Worm (Caenorhabditis elegans) whole organism, early embryonic: ENCODE data around the gene poml-1.

Experiments
- F13C5.2 ChIP-seq: sonication (generic microtip); optimal IDR thresholded peaks from 2 replicates; lab custom pipeline; 2017; ENCODE audit warnings: mild to moderate bottlenecking, missing genetic modification characterization, inconsistent platforms, missing compliant biosample characterization
- aly-1 ChIP-seq: sonication (generic microtip); optimal IDR thresholded peaks from 2 replicates; lab custom pipeline; 2016; ENCODE audit warnings: missing genetic modification characterization, missing compliant biosample characterization
- ama-1 ChIP-seq: fragments of 150-350 bp; optimal IDR thresholded peaks from 2 replicates; lab custom pipeline; 2014
- ceh-36 ChIP-seq: sonication (generic microtip); optimal IDR thresholded peaks from 2 replicates; lab custom pipeline; 2016; ENCODE audit warnings: missing genetic modification characterization, inconsistent platforms, missing compliant biosample characterization
- flt-1 ChIP-seq: fragments of 200-800 bp; sonication (Bioruptor generic); IDR thresholded peaks from 2 replicates; pipeline ENCODE4 v1.3.6; 2022; ENCODE audit warnings: missing genetic modification characterization, missing compliant biosample characterization
- hmbx-1 ChIP-seq: sonication (generic microtip); optimal IDR thresholded peaks from 2 replicates; lab custom pipeline; 2016; ENCODE audit warnings: mild to moderate bottlenecking, missing genetic modification characterization, missing compliant biosample characterization
- hmg-4 ChIP-seq: fragments of 200-800 bp; sonication (Bioruptor generic); optimal IDR thresholded peaks from 2 replicates; lab custom pipeline; 2018; ENCODE audit warnings: mild to moderate bottlenecking, missing genetic modification characterization, missing compliant biosample characterization
- hnd-1 ChIP-seq: sonication (generic microtip); optimal IDR thresholded peaks from 2 replicates; lab custom pipeline; 2016; ENCODE audit warnings: missing genetic modification characterization, missing compliant biosample characterization
- scrt-1 ChIP-seq: fragments of 200-800 bp; sonication (Bioruptor generic); IDR thresholded peaks from 2 replicates; pipeline ENCODE4 v1.3.6; 2022; ENCODE audit warnings: missing genetic modification characterization, missing compliant biosample characterization
- sea-1 ChIP-seq: fragments of 200-800 bp; sonication (Bioruptor generic); conservative IDR thresholded peaks from 2 replicates; pipeline ENCODE4 v1.3.6; 2022; ENCODE audit warnings: missing genetic modification characterization, missing compliant biosample characterization
- tbx-11 ChIP-seq: fragments of 200-800 bp; sonication (Bioruptor generic); IDR thresholded peaks from 2 replicates; pipeline ENCODE4 v1.3.6; 2022; ENCODE audit warnings: missing genetic modification characterization, missing compliant biosample characterization
- tbx-37 ChIP-seq: fragments of 200-800 bp; sonication (Bioruptor generic); conservative IDR thresholded peaks from 2 replicates; pipeline ENCODE4 v1.3.6; 2022; ENCODE audit warnings: missing genetic modification reagents, missing genetic modification characterization, missing compliant biosample characterization

- TF ChIP-seq aly-1 (tag; lab: Kevin White, UChicago) (peak; percentile 30), tbx-37 (no peak), ceh-36 (tag; lab: Kevin White, UChicago) (no peak), ama-1 (no peak), sea-1 (no peak), flt-1 (GFP tag; lab: Robert Waterston, UW) (no peak), hnd-1 (tag; lab: Kevin White, UChicago) (no peak), hmg-4 (peak; percentile 36), tbx-11 (GFP tag; lab: Robert Waterston, UW) (no peak), scrt-1 (GFP tag; lab: Robert Waterston, UW) (no peak), F13C5.2 (peak; percentile 7), hmbx-1 (tag; lab: Kevin White, UChicago) (no peak)
Measured at ce11 chrX:13687111-13687512, 35.6 kb downstream of the poml-1 start.
